Worm (Caenorhabditis elegans): ENCODE results near the gene ptc-1.

ptc-1 gene

ce11 chrII:7892761-7893272 lies at the start of gene ptc-1:
ptc-1 (plus strand) TSS chrII:7893222.
- TF ChIP-seq elt-1 (tag; optimal IDR thresholded peaks at IDR 0.05) = no peak
- TF ChIP-seq nhr-77 (tag; optimal IDR thresholded peaks at IDR 0.05) = no peak
- TF ChIP-seq sea-2 (GFP tag; optimal IDR thresholded peaks at IDR 0.05) = no peak
- peak; percentile 41 for TF ChIP-seq pha-4 (tag; optimal IDR thresholded peaks at IDR 0.05)

ce11 chrII:7845571-7846236 lies 47.3 kb upstream of the ptc-1 start, which contains the start of gene T09A5.4:
T09A5.4 (plus strand) TSS chrII:7846186.
- TF ChIP-seq pha-4 (tag; optimal IDR thresholded peaks at IDR 0.05) = peak; percentile 35
- peak; percentile 30 for TF ChIP-seq nfya-1 (tag; optimal IDR thresholded peaks at IDR 0.05; ENCODE audit: insufficient read depth)
- no peak for TF ChIP-seq daf-12 (tag; optimal IDR thresholded peaks at IDR 0.05)

- TF ChIP-seq nhr-12 (tag; optimal IDR thresholded peaks at IDR 0.05) (no peak), unc-39 (tag; optimal IDR thresholded peaks at IDR 0.05) (no peak), nhr-43 (tag; optimal IDR thresholded peaks at IDR 0.05; ENCODE audit: poor library complexity, severe bottlenecking) (no peak), fos-1 (tag; optimal IDR thresholded peaks at IDR 0.05) (no peak), lin-15B (tag; optimal IDR thresholded peaks at IDR 0.05) (no peak)
These were observed 43.3 kb upstream of the ptc-1 start, which contains the start of gene acr-7 for ce11 chrII:7849697-7850096. acr-7 (minus strand) TSS chrII:7849797.

ce11 chrII:7850575-7850974 lies 42.4 kb upstream of the ptc-1 start:
- no peak for TF ChIP-seq mdl-1 (tag; optimal IDR thresholded peaks at IDR 0.05)
- peak; percentile 98 for TF ChIP-seq egl-5 (tag; optimal IDR thresholded peaks at IDR 0.05)
- no peak for TF ChIP-seq ceh-82 (tag; optimal IDR thresholded peaks at IDR 0.05)
- TF ChIP-seq nhr-237 (tag; optimal IDR thresholded peaks at IDR 0.05) = no peak
- TF ChIP-seq tbx-2 (tag; optimal IDR thresholded peaks at IDR 0.05) = no peak
- peak; percentile 19 for TF ChIP-seq nhr-25 (tag; optimal IDR thresholded peaks at IDR 0.05)

- no peak for TF ChIP-seq fkh-2 (tag; optimal IDR thresholded peaks at IDR 0.05)
- peak; percentile 75 for TF ChIP-seq egl-5 (tag; optimal IDR thresholded peaks at IDR 0.05)
- TF ChIP-seq elt-2 (tag; optimal IDR thresholded peaks at IDR 0.05) = peak; percentile 50
- TF ChIP-seq pha-4 (tag; optimal IDR thresholded peaks at IDR 0.05) = peak; percentile 62
- no peak for TF ChIP-seq nhr-237 (tag; optimal IDR thresholded peaks at IDR 0.05)
- TF ChIP-seq lin-39 (tag; optimal IDR thresholded peaks at IDR 0.05) = no peak
- no peak for TF ChIP-seq daf-12 (tag; optimal IDR thresholded peaks at IDR 0.05)
- TF ChIP-seq egl-27 (tag; optimal IDR thresholded peaks at IDR 0.05) = no peak
- no peak for TF ChIP-seq nhr-25 (tag; optimal IDR thresholded peaks at IDR 0.05)
These were observed 41.5 kb upstream of the ptc-1 start for ce11 chrII:7851480-7851879.

ce11 chrII:7853679-7854078 lies 39.3 kb upstream of the ptc-1 start, which contains the start of gene T09A5.5:
T09A5.5 (minus strand) TSS chrII:7853779.
- TF ChIP-seq ceh-9 (tag; optimal IDR thresholded peaks at IDR 0.05) (no peak), ZK546.5 (tag; optimal IDR thresholded peaks at IDR 0.05) (no peak), nfya-1 (tag; optimal IDR thresholded peaks at IDR 0.05; ENCODE audit: insufficient read depth) (no peak), nhr-25 (tag; optimal IDR thresholded peaks at IDR 0.05) (no peak), mdl-1 (tag; optimal IDR thresholded peaks at IDR 0.05) (no peak), ceh-28 (tag; optimal IDR thresholded peaks at IDR 0.05) (no peak), zag-1 (tag; optimal IDR thresholded peaks at IDR 0.05) (no peak), ztf-11 (tag; optimal IDR thresholded peaks at IDR 0.05) (no peak), nhr-76 (tag; optimal IDR thresholded peaks at IDR 0.05) (no peak), skn-1 (tag; optimal IDR thresholded peaks at IDR 0.05) (no peak), nhr-67 (tag; optimal IDR thresholded peaks at IDR 0.05) (no peak), eor-1 (tag; optimal IDR thresholded peaks at IDR 0.05) (no peak), sea-2 (GFP tag; optimal IDR thresholded peaks at IDR 0.05) (no peak), fos-1 (tag; optimal IDR thresholded peaks at IDR 0.05) (no peak)

Measured in whole organism, L3 larva.